Fruit fly (Drosophila melanogaster): ENCODE measurements around the gene CNPYb.

CNPYb gene

dm6 chr3L:19078444-19078843 is 17.6 kb downstream of the CNPYb start (continued):
- TF ChIP-seq spab (GFP tag; optimal IDR thresholded peaks at IDR 0.05) (no peak), Eip93F (GFP tag; optimal IDR thresholded peaks at IDR 0.05) (no peak), fkh (GFP tag; optimal IDR thresholded peaks at IDR 0.05) (no peak), Hr4 (GFP tag; optimal IDR thresholded peaks at IDR 0.05) (peak; percentile 3), CG3032 (tag; optimal IDR thresholded peaks at IDR 0.05) (peak; percentile 20), CG8632 (GFP tag; optimal IDR thresholded peaks at IDR 0.05) (no peak), net (GFP tag; optimal IDR thresholded peaks at IDR 0.05) (no peak), CG11902 (GFP tag; optimal IDR thresholded peaks at IDR 0.05) (no peak), Sox102F (GFP tag; optimal IDR thresholded peaks at IDR 0.05) (no peak), ss (GFP tag; optimal IDR thresholded peaks at IDR 0.05) (no peak), Hr39 (GFP tag; optimal IDR thresholded peaks at IDR 0.05) (no peak), CG10669 (GFP tag; optimal IDR thresholded peaks at IDR 0.05) (peak; percentile 6), Hr38 (GFP tag; optimal IDR thresholded peaks at IDR 0.05) (no peak), CG11294 (GFP tag; IDR thresholded peaks at IDR 0.05) (no peak), CG6163 (GFP tag; IDR thresholded peaks at IDR 0.05) (peak; percentile 59), CG6854 (GFP tag; optimal IDR thresholded peaks at IDR 0.05) (no peak), CG9139 (GFP tag; optimal IDR thresholded peaks at IDR 0.05) (no peak), Smox (GFP tag; optimal IDR thresholded peaks at IDR 0.05) (no peak), acj6 (GFP tag; optimal IDR thresholded peaks at IDR 0.05) (peak; percentile 18), CG8319 (GFP tag; optimal IDR thresholded peaks at IDR 0.05) (no peak), Eip78C (GFP tag) (peak; percentile 64), vri (GFP tag; optimal IDR thresholded peaks at IDR 0.05) (no peak), CG8119 (GFP tag; IDR thresholded peaks at IDR 0.05) (peak; percentile 54; the same call in 2 of the 3 replicates), CG7368 (GFP tag; optimal IDR thresholded peaks at IDR 0.05) (no peak), Sox15 (GFP tag; optimal IDR thresholded peaks at IDR 0.05) (no peak), Gug (GFP tag; IDR thresholded peaks at IDR 0.05) (peak; percentile 56; the same call in 1 of the 2 replicates), CG1621 (tag; optimal IDR thresholded peaks at IDR 0.05) (no peak)

DNA sequence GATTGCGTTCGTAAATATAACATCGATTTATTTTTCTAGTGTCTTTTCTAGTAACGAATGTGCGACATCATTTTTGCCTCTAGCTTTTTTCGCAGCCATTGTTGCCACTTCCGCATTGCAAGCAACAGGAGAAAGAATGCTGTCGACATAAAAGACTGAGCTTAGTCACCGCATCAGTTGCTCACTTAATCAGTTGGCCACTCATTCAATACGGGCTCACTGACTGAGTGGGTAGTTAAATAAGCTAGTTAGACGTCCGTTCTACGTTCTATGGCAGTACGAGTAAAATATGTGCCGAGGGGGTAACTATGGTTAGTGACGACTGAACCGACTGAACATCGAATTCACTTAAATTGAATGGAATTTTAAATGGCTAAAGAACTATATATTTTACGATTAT is 20.0 kb downstream of the CNPYb start:
- TF ChIP-seq vri (GFP tag; optimal IDR thresholded peaks at IDR 0.05) (no peak), Gug (GFP tag; IDR thresholded peaks at IDR 0.05) (peak; percentile 7; the same call in 1 of the 2 replicates), Eip78C (GFP tag) (peak; percentile 5)

- peak in 1 of 2 experiments; percentile 28 for TF ChIP-seq ss (GFP tag; optimal IDR thresholded peaks at IDR 0.05)
- peak; percentile 70 for TF ChIP-seq Eip78C (GFP tag)
- TF ChIP-seq Smox (GFP tag; optimal IDR thresholded peaks at IDR 0.05), result no peak
- TF ChIP-seq CG8632 (GFP tag; optimal IDR thresholded peaks at IDR 0.05), result no peak
- no peak for TF ChIP-seq dac (GFP tag; optimal IDR thresholded peaks at IDR 0.05)
- TF ChIP-seq Hr4 (GFP tag; optimal IDR thresholded peaks at IDR 0.05), result peak; percentile 7
- peak; percentile 12 for TF ChIP-seq Met (GFP tag; optimal IDR thresholded peaks at IDR 0.05)
- TF ChIP-seq CG15336 (GFP tag; IDR thresholded peaks at IDR 0.05), result 0 out of 2 replicates have a peak, but pooled peaks have one; percentile 11
- peak; percentile 35; the same call in 2 of the 3 replicates for TF ChIP-seq eg (GFP tag; IDR thresholded peaks at IDR 0.05)
- no peak for TF ChIP-seq CG8119 (GFP tag; IDR thresholded peaks at IDR 0.05)
- TF ChIP-seq CG6808 (GFP tag; optimal IDR thresholded peaks at IDR 0.05), result peak; percentile 18
- no peak for TF ChIP-seq fd85E (GFP tag; optimal IDR thresholded peaks at IDR 0.05)
- no peak for TF ChIP-seq lz (GFP tag; optimal IDR thresholded peaks at IDR 0.05)
- TF ChIP-seq OdsH (GFP tag; optimal IDR thresholded peaks at IDR 0.05), result no peak
- no peak for TF ChIP-seq fd59A (GFP tag; optimal IDR thresholded peaks at IDR 0.05)
- TF ChIP-seq CG11762 (GFP tag; optimal IDR thresholded peaks at IDR 0.05; ENCODE audit: insufficient read depth), result no peak
Observed at dm6 chr3L:19074673-19075402, 21.2 kb downstream of the CNPYb start.

Data from whole organism, prepupa.